Worm (Caenorhabditis elegans) whole organism, young adult: ENCODE results near the gene Y46E12A.5.

Experiments
- B0035.1 ChIP-seq: sonication (generic microtip); optimal IDR thresholded peaks from 2 replicates; lab custom pipeline; 2016; ENCODE audit warnings: missing genetic modification characterization, mild to moderate bottlenecking, missing compliant biosample characterization, missing genotype, missing genetic modification reagents
- C06A6.2 ChIP-seq: fragments of 200-800 bp; sonication (Bioruptor generic); conservative IDR thresholded peaks from 2 replicates; pipeline ENCODE4 v1.3.6; 2022; ENCODE audit warnings: missing genetic modification characterization, missing compliant biosample characterization
- C17E4.6 ChIP-seq: fragments of 200-800 bp; sonication (Bioruptor generic); IDR thresholded peaks from 2 replicates; pipeline ENCODE4 v1.3.6; 2022; ENCODE audit warnings: missing genetic modification reagents, missing genetic modification characterization, missing compliant biosample characterization
- F23B12.7 ChIP-seq: sonication (generic microtip); optimal IDR thresholded peaks from 2 replicates; lab custom pipeline; 2017; ENCODE audit warnings: missing genetic modification characterization, mild to moderate bottlenecking, missing compliant biosample characterization, antibody characterized with exemption, moderate library complexity; ENCODE audit not compliant: insufficient read depth
- F37B4.10 ChIP-seq: fragments of 200-800 bp; sonication (Bioruptor generic); IDR thresholded peaks from 2 replicates; pipeline ENCODE4 v1.3.6; 2022; ENCODE audit warnings: missing genetic modification characterization, missing compliant biosample characterization
- F57C9.4 ChIP-seq: sonication (generic microtip); optimal IDR thresholded peaks from 2 replicates; lab custom pipeline; 2017; ENCODE audit warnings: mild to moderate bottlenecking, missing genetic modification characterization, missing compliant biosample characterization
- K11D2.4 ChIP-seq: fragments of 200-800 bp; sonication (Bioruptor generic); IDR thresholded peaks from 2 replicates; pipeline ENCODE4 v1.3.6; 2022; ENCODE audit warnings: missing genetic modification reagents, missing genetic modification characterization, missing compliant biosample characterization
- K12H6.12 ChIP-seq: fragments of 200-800 bp; sonication (Bioruptor generic); optimal IDR thresholded peaks from 2 replicates; lab custom pipeline; 2018; ENCODE audit warnings: mild to moderate bottlenecking, missing genetic modification characterization, missing compliant biosample characterization
- Y56A3A.18 ChIP-seq: fragments of 200-800 bp; sonication (Bioruptor generic); IDR thresholded peaks from 2 replicates; pipeline ENCODE4 v1.3.6; 2022; ENCODE audit warnings: missing genetic modification reagents, missing genetic modification characterization, missing compliant biosample characterization
- ZK185.1 ChIP-seq: sonication (generic microtip); optimal IDR thresholded peaks from 2 replicates; lab custom pipeline; 2016; ENCODE audit warnings: mild to moderate bottlenecking, missing genetic modification characterization, missing compliant biosample characterization; ENCODE audit not compliant: poor library complexity, severe bottlenecking
- attf-5 ChIP-seq: fragments of 200-800 bp; sonication (Bioruptor generic); optimal IDR thresholded peaks from 2 replicates; lab custom pipeline; 2018; ENCODE audit warnings: mild to moderate bottlenecking, missing genetic modification characterization, missing compliant biosample characterization
- cebp-2 ChIP-seq: fragments of 200-800 bp; sonication (Bioruptor generic); IDR thresholded peaks from 2 replicates; pipeline ENCODE4 v1.3.6; 2022; ENCODE audit warnings: missing genetic modification characterization, missing compliant biosample characterization
- ceh-100 ChIP-seq: fragments of 200-800 bp; sonication (Bioruptor generic); IDR thresholded peaks from 2 replicates; pipeline ENCODE4 v1.3.6; 2022; ENCODE audit warnings: missing genetic modification reagents, missing genetic modification characterization, missing compliant biosample characterization
- ceh-27 ChIP-seq: fragments of 200-800 bp; sonication (Bioruptor generic); optimal IDR thresholded peaks from 2 replicates; lab custom pipeline; 2018; ENCODE audit warnings: mild to moderate bottlenecking, missing genetic modification characterization, moderate library complexity, missing compliant biosample characterization
- ceh-58 ChIP-seq: fragments of 200-800 bp; sonication (Bioruptor generic); IDR thresholded peaks from 2 replicates; pipeline ENCODE4 v1.3.6; 2022; ENCODE audit warnings: missing genetic modification characterization, missing compliant biosample characterization
- egl-44 ChIP-seq: fragments of 200-800 bp; sonication (Bioruptor generic); IDR thresholded peaks from 2 replicates; pipeline ENCODE4 v1.3.6; 2022; ENCODE audit warnings: missing genetic modification reagents, missing genetic modification characterization, missing compliant biosample characterization
- egrh-3 ChIP-seq: fragments of 200-800 bp; sonication (Bioruptor generic); IDR thresholded peaks from 2 replicates; pipeline ENCODE4 v1.3.6; 2022; ENCODE audit warnings: missing genetic modification reagents, missing genetic modification characterization, missing compliant biosample characterization
- ekl-4 ChIP-seq: fragments of 200-800 bp; sonication (Bioruptor generic); IDR thresholded peaks from 2 replicates; pipeline ENCODE4 v1.3.6; 2022; ENCODE audit warnings: missing genetic modification reagents, missing genetic modification characterization, missing compliant biosample characterization
- hlh-12 ChIP-seq: sonication (generic microtip); optimal IDR thresholded peaks from 2 replicates; lab custom pipeline; 2016; ENCODE audit warnings: missing genetic modification characterization, missing compliant biosample characterization
- hmg-1.2 ChIP-seq: fragments of 200-800 bp; sonication (Bioruptor generic); IDR thresholded peaks from 2 replicates; pipeline ENCODE4 v1.3.6; 2022; ENCODE audit warnings: missing genetic modification reagents, missing genetic modification characterization, missing compliant biosample characterization
- hmg-20 ChIP-seq: fragments of 200-800 bp; sonication (Bioruptor generic); IDR thresholded peaks from 2 replicates; pipeline ENCODE4 v1.3.6; 2022; ENCODE audit warnings: missing genetic modification reagents, missing genetic modification characterization, missing compliant biosample characterization
- lag-1 ChIP-seq: fragments of 200-800 bp; sonication (Bioruptor generic); IDR thresholded peaks from 2 replicates; pipeline ENCODE4 v1.3.6; 2022; ENCODE audit warnings: missing genetic modification reagents, missing genetic modification characterization, missing compliant biosample characterization
- lin-26 ChIP-seq: fragments of 200-800 bp; sonication (Bioruptor generic); IDR thresholded peaks from 2 replicates; pipeline ENCODE4 v1.3.6; 2022; ENCODE audit warnings: missing genetic modification reagents, missing genetic modification characterization, missing compliant biosample characterization
- mcd-1 ChIP-seq: fragments of 200-800 bp; sonication (Bioruptor generic); IDR thresholded peaks from 2 replicates; pipeline ENCODE4 v1.3.6; 2022; ENCODE audit warnings: missing genetic modification reagents, missing genetic modification characterization, missing compliant biosample characterization
- mes-4 ChIP-seq: sonication (generic microtip); optimal IDR thresholded peaks from 2 replicates; lab custom pipeline; 2016; ENCODE audit warnings: missing genotype, missing genetic modification characterization, missing compliant biosample characterization
- mxl-1 ChIP-seq: sonication (generic microtip); optimal IDR thresholded peaks from 2 replicates; lab custom pipeline; 2016; ENCODE audit warnings: missing genetic modification characterization, missing compliant biosample characterization
- nfya-2 ChIP-seq: fragments of 200-800 bp; sonication (Bioruptor generic); IDR thresholded peaks from 2 replicates; pipeline ENCODE4 v1.3.6; 2022; ENCODE audit warnings: missing genetic modification reagents, missing genetic modification characterization, missing compliant biosample characterization
- nfyb-1 ChIP-seq: fragments of 200-800 bp; sonication (Bioruptor generic); IDR thresholded peaks from 2 replicates; pipeline ENCODE4 v1.3.6; 2022; ENCODE audit warnings: missing genetic modification reagents, missing genetic modification characterization, missing compliant biosample characterization
- nhr-179 ChIP-seq: sonication (generic microtip); optimal IDR thresholded peaks from 2 replicates; lab custom pipeline; 2016; ENCODE audit warnings: mild to moderate bottlenecking, missing genetic modification characterization, missing compliant biosample characterization
- nhr-27 ChIP-seq: fragments of 200-800 bp; sonication (Bioruptor generic); optimal IDR thresholded peaks from 2 replicates; lab custom pipeline; 2018; ENCODE audit warnings: mild to moderate bottlenecking, missing genetic modification characterization, moderate library complexity, missing compliant biosample characterization
- nhr-90 ChIP-seq: sonication (generic microtip); optimal IDR thresholded peaks from 2 replicates; lab custom pipeline; 2016; ENCODE audit warnings: missing genotype, mild to moderate bottlenecking, missing genetic modification characterization, missing compliant biosample characterization
- pbrm-1 ChIP-seq: fragments of 200-800 bp; sonication (Bioruptor generic); IDR thresholded peaks from 2 replicates; pipeline ENCODE4 v1.3.6; 2022; ENCODE audit warnings: missing genetic modification reagents, missing genetic modification characterization, missing compliant biosample characterization
- rec-8 ChIP-seq, 2 experiments: sonication (generic microtip); optimal IDR thresholded peaks; 2 replicates each; lab custom pipeline; 2016; ENCODE audit warnings: mild to moderate bottlenecking in 2 of 2, missing genetic modification characterization in 2 of 2, missing genetic modification reagents in 2 of 2, missing genotype in 2 of 2, missing biosample characterization in 1 of 2, missing compliant biosample characterization in 1 of 2, moderate library complexity in 1 of 2
- sea-2 ChIP-seq: fragments of 200-800 bp; sonication (Bioruptor generic); IDR thresholded peaks from 2 replicates; pipeline ENCODE4 v1.3.6; 2022; ENCODE audit warnings: missing genetic modification characterization, missing compliant biosample characterization
- snpc-1.3 ChIP-seq: sonication (generic microtip); optimal IDR thresholded peaks from 2 replicates; lab custom pipeline; 2017; ENCODE audit warnings: missing genetic modification characterization, mild to moderate bottlenecking, missing compliant biosample characterization, antibody characterized with exemption, moderate library complexity, missing genotype, missing genetic modification reagents; ENCODE audit not compliant: insufficient read depth
- snpc-3.4 ChIP-seq: sonication (generic microtip); optimal IDR thresholded peaks from 2 replicates; lab custom pipeline; 2017; ENCODE audit warnings: missing genetic modification characterization, mild to moderate bottlenecking, missing compliant biosample characterization, antibody characterized with exemption, moderate library complexity, missing genotype, missing genetic modification reagents
- tbp1 ChIP-seq: fragments of 200-800 bp; sonication (Bioruptor generic); optimal IDR thresholded peaks from 2 replicates; lab custom pipeline; 2018; ENCODE audit warnings: mild to moderate bottlenecking, missing genetic modification characterization, missing compliant biosample characterization
- tlf-1 ChIP-seq: fragments of 200-800 bp; sonication (Bioruptor generic); optimal IDR thresholded peaks from 2 replicates; lab custom pipeline; 2018; ENCODE audit warnings: mild to moderate bottlenecking, missing genetic modification characterization, missing compliant biosample characterization
- unc-130 ChIP-seq: sonication (generic microtip); optimal IDR thresholded peaks from 2 replicates; lab custom pipeline; 2016; ENCODE audit warnings: missing genetic modification reagents, missing genetic modification characterization, missing compliant biosample characterization
- zfh-2 ChIP-seq: fragments of 200-800 bp; sonication (Bioruptor generic); conservative IDR thresholded peaks from 2 replicates; pipeline ENCODE4 v1.3.6; 2022; ENCODE audit warnings: missing genetic modification reagents, missing genetic modification characterization, missing compliant biosample characterization
- zim-3 ChIP-seq: sonication (generic microtip); optimal IDR thresholded peaks from 2 replicates; lab custom pipeline; 2017; ENCODE audit warnings: mild to moderate bottlenecking, missing genetic modification characterization, moderate library complexity, missing compliant biosample characterization

The Y46E12A.5 gene

DNA sequence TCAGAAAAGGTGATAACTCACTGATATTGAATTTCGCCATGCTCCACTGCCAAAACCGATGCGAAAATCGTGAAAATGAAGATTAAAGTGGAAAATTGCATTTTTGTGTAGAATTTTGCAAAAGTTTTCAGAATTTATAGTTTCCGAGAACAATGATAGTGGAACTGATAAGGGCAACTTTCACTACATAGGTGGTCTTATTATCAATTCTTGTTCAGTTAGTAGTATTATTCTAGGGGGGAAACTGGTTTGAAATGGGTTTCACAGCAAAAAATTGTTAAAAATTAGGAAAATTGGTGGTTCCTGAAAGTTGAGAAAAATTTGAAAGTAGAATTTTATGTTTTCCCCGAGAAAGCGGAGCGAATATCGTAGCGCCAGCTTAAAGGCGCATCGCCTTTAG is at the start of gene Y46E12A.5:
TSS of gene Y46E12A.5 (minus strand) at position 101 of the 400 bp plus-strand sequence.
- TF ChIP-seq mxl-1 (tag; lab: Kevin White, UChicago) (no peak), K12H6.12 (no peak), attf-5 (GFP tag; lab: Kevin White, UChicago) (no peak), hmg-1.2 (no peak)
- TF ChIP-seq, all 124 proteins: peak for 0

DNA sequence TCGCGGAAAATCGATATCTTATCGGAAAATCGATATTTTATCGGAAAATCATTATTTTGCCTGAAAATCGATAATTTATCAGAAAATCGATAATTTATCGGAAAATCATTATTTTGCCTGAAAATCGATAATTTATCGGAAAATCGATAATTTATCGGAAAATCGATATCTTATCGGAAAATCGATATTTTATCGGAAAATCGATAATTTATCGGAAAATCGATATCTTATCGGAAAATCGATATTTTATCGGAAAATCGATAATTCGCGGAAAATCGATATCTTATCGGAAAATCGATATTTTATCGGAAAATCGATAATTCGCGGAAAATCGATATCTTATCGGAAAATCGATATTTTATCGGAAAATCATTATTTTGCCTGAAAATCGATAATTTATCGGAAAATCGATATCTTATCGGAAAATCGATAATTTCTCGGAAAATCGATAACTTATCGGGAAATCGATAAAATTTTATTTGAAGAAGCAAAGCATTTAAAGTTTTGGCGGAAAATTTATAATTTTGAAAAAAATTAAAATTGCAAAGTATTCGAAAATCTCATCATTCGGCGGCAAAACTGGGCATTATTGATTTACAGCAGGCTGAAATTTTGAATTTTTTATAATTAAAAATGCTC is 49.4 kb upstream of the Y46E12A.5 start:
- TF ChIP-seq K11D2.4 (GFP tag; lab: Robert Waterston, UW): peak; percentile 59; the same call in 1 of the 2 replicates

DNA sequence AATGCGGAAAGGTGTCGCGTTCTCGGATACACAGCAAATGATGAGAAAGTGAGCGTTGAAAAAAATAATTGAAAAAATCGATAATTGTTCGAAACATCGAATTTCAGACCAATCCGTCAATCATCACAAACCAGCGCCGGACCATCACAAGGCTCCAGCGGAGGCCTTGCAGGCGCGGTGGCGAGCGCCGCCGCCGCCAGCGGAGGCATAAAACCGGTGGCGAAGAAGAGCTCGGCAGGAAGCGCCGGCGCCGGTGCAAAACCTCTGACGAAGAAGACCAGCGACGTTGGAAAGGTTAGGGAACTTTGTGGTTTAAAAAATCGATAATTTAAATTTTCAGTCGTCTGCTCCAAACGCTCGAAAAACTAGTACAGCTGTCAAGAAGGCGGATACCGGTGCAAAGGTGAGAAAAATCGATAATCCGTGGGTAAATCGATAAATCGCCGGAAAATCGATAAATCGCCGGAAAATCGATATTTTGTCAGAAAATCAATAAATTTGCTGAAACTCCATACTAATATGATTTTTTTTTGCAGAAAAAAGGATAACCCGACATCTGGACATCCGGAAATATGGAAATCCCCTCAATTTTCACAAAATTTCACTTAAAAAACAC is 48.2 kb upstream of the Y46E12A.5 start:
- TF ChIP-seq mcd-1 (0 out of 2 replicates have a peak, but pooled peaks have one; percentile 33), rec-8 (tag; optimal IDR thresholded peaks at IDR 0.05; lab: Kevin White, UChicago) (no peak), sea-2 (GFP tag; lab: Robert Waterston, UW) (no peak), nfyb-1 (GFP tag; lab: Robert Waterston, UW) (no peak), ceh-58 (GFP tag; lab: Robert Waterston, UW) (no peak), pbrm-1 (GFP tag; lab: Robert Waterston, UW) (no peak), cebp-2 (GFP tag; lab: Robert Waterston, UW) (no peak), snpc-3.4 (tag; lab: Kevin White, UChicago) (no peak), F57C9.4 (tag; lab: Kevin White, UChicago) (no peak), nhr-27 (tag; lab: Kevin White, UChicago) (no peak), zfh-2 (GFP tag; lab: Robert Waterston, UW) (peak; percentile 93), tlf-1 (no peak), egrh-3 (peak; percentile 90), snpc-1.3 (tag; lab: Kevin White, UChicago) (no peak), hlh-12 (tag; lab: Kevin White, UChicago) (no peak), nhr-90 (tag; lab: Kevin White, UChicago) (no peak), B0035.1 (tag; lab: Kevin White, UChicago) (no peak), unc-130 (GFP tag; lab: Kevin White, UChicago) (no peak), ekl-4 (0 out of 2 replicates have a peak, but pooled peaks have one; percentile 3), mes-4 (tag; lab: Kevin White, UChicago) (peak; percentile 2), Y56A3A.18 (GFP tag; lab: Robert Waterston, UW) (no peak)

DNA sequence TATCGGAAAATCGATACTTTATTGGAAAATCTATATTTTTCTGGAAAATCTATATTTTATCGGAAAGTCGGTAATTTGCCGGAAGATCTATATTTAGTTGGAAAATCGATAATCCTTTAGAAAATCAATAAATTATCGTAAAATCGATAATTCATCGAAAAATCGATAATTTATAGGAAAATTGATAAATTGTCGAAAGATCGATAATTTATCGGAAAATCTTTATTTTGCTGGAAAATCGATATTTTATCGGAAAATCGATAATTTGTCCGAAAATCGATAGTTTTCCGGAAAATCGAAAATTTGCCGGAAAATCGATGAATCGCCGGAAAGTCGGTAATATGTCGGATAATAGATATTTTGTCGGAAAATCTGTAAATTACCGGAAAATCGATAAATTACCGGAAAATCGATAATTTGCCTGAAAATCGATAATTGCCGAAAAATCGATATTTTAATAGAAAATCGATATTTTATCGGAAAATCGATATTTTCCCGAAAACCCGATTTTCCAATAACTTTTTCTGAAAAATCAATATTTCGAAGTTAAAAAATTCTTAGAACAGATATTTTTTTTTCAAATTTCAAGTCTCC is 47.5 kb upstream of the Y46E12A.5 start:
- TF ChIP-seq ceh-27 (GFP tag; lab: Kevin White, UChicago): no peak
- no peak for TF ChIP-seq F37B4.10 (GFP tag; lab: Robert Waterston, UW)
- no peak for TF ChIP-seq lag-1 (GFP tag; lab: Robert Waterston, UW)
- no peak for TF ChIP-seq hmg-20
- TF ChIP-seq ZK185.1 (tag; lab: Kevin White, UChicago): no peak
- TF ChIP-seq C17E4.6: no peak
- TF ChIP-seq K11D2.4 (GFP tag; lab: Robert Waterston, UW): no peak
- no peak for TF ChIP-seq lin-26
- TF ChIP-seq egl-44: no peak
- TF ChIP-seq ceh-58 (GFP tag; lab: Robert Waterston, UW): no peak
- no peak for TF ChIP-seq ceh-100 (GFP tag; lab: Robert Waterston, UW)
- TF ChIP-seq nfya-2 (GFP tag; lab: Robert Waterston, UW): no peak
- TF ChIP-seq F23B12.7 (tag; lab: Kevin White, UChicago): no peak
- no peak for TF ChIP-seq tbp1 (GFP tag; lab: Kevin White, UChicago)
- TF ChIP-seq C06A6.2: no peak
- TF ChIP-seq nhr-179: no peak
- no peak for TF ChIP-seq zim-3 (tag; lab: Kevin White, UChicago)
